Fruit fly (Drosophila melanogaster) whole organism: ENCODE results near the gene Vajk2.
A peak's percentile ranks its signal among the peaks of the same experiment; 100 is the strongest.

ENCODE experiments used
- CG8478 ChIP-seq: fragments of >200 bp; optimal IDR thresholded peaks from 2 replicates; lab custom pipeline; 2018; ENCODE audit warnings: inconsistent platforms
- Dll ChIP-seq: fragments of >200 bp; optimal IDR thresholded peaks from 2 replicates; lab custom pipeline; 2017
- EcR ChIP-seq, 2 experiments: fragments of >200 bp; optimal IDR thresholded peaks; 2 replicates each; lab custom pipeline; 2017; ENCODE audit warnings: missing biosample characterization in 2 of 2, missing genetic modification characterization in 2 of 2, missing genetic modification reagents in 2 of 2
- pan ChIP-seq: fragments of >200 bp; optimal IDR thresholded peaks from 2 replicates; lab custom pipeline; 2017
- psq ChIP-seq: fragments of >200 bp; optimal IDR thresholded peaks from 2 replicates; lab custom pipeline; 2017
- usp ChIP-seq: fragments of >200 bp; optimal IDR thresholded peaks from 2 replicates; lab custom pipeline; 2017; ENCODE audit warnings: missing biosample characterization, missing genetic modification characterization, mixed read lengths

Gene Vajk2

DNA sequence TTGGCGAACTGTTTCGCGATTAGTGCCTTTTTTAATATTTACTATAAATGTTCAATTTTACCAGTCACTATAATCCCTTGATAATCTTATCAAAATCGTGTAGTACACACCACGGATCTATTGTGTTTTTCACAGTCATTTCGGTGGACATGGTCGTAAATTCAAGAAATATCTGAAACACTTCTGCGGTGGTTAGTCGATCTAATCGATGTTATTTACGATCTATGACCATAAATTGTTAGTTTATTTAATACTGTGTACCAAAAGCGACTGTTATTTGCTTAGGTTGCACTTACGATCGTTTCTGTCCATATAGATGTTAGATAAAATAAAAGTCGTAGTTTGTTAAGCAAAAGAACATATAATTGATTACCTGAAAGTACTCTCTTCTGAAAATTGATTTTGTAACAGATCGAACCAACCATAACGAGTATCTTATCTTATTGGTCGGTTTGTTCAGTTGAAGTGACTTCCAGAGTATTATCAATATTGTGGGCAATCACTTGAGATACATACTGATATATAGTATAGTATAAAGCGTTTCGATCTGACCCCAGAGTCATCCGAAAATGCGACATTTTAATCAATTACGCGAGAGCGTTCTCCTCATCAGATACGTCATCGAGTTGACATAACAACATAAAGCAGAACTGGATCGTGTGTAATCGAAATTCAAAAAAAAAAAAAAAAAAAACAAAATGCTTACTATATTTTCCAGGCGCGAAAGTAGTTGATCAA, 28.5 kb downstream of the Vajk2 start:
- TF ChIP-seq EcR (GFP tag; optimal IDR thresholded peaks at IDR 0.05; lab: Kevin White, UChicago): no peak
- TF ChIP-seq usp: no peak
- TF ChIP-seq pan: no peak
- no peak for TF ChIP-seq CG8478 (lab: Kevin White, UChicago)
- no peak for TF ChIP-seq psq
- TF ChIP-seq Dll (lab: Kevin White, UChicago): no peak

DNA sequence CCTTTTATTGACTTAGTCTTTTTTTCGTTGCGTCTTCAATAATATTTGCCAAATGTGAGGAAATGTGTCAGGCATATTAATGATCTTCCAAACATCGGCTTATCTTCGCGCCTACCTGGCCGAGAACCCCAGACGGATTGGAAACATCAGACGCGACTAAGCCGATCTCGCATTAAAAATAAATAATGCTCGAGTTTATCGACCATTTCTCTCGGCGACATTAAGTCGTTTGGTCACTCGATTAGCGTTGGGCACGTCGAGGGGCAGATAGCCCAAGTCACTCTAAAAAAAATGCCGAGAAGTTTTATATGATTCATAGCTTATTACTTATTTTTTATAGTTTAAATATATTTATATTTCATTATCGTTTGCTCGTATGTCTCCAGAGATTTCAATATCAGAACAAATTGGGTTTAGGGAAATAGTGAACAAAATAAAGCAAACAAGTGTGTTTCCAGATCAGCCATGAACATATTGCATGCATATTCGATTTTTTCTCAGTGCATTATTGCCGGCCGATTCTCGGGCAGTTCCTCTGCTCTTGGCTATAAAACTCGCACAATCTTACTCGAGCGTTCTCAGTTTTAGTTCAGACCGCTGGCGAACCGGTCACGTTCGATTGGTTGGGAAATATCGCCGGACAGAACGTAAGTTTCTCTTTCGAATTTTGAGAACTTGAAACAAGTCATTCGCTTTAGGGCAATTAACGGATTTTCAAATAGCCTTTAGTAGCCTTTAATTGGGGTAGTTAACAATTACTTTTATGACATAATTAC, 29.2 kb downstream of the Vajk2 start, which contains the start of gene Ance:
Gene Ance (plus strand): TSS at position 574 of the 776 bp plus-strand sequence.
- TF ChIP-seq psq: no peak
- TF ChIP-seq Dll (lab: Kevin White, UChicago): no peak
- no peak for TF ChIP-seq usp
- no peak for TF ChIP-seq EcR (GFP tag; optimal IDR thresholded peaks at IDR 0.05; lab: Kevin White, UChicago)
- no peak for TF ChIP-seq pan
- no peak for TF ChIP-seq CG8478 (lab: Kevin White, UChicago)

DNA sequence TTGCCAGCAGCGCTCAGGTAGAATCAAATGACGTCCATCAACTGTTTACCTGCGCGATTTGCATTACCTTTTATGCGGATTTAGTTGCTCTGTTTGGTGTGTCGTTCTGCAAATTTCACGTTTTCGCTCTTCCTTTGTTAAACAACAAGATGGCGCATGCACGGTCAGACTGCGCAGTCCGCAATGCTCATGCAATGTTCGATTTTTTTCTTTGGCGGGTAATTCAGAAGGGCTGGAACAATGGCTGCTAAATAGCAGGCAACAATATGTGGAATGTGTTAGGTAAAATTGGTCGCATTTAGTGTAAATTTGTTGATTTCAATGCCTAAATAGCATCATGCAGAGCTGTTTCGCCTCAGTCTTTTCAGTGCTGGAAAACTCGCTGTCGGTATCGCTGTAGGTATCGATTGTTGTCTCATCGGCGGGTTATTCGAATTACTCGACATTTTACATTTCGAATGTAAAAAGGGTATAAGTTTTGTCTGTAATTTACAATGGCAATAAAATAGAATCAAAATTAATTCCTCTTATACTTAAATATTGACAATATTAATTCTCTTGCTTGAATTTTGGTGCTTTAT, 30.1 kb downstream of the Vajk2 start, which contains the start of gene Smg5:
Gene Smg5 (minus strand): TSS at position 331 of the 581 bp plus-strand sequence.
- TF ChIP-seq psq: no peak
- TF ChIP-seq usp: no peak
- no peak for TF ChIP-seq pan
- TF ChIP-seq CG8478 (lab: Kevin White, UChicago): no peak
- TF ChIP-seq EcR (GFP tag; optimal IDR thresholded peaks at IDR 0.05; lab: Kevin White, UChicago): no peak
- TF ChIP-seq Dll (lab: Kevin White, UChicago): no peak

DNA sequence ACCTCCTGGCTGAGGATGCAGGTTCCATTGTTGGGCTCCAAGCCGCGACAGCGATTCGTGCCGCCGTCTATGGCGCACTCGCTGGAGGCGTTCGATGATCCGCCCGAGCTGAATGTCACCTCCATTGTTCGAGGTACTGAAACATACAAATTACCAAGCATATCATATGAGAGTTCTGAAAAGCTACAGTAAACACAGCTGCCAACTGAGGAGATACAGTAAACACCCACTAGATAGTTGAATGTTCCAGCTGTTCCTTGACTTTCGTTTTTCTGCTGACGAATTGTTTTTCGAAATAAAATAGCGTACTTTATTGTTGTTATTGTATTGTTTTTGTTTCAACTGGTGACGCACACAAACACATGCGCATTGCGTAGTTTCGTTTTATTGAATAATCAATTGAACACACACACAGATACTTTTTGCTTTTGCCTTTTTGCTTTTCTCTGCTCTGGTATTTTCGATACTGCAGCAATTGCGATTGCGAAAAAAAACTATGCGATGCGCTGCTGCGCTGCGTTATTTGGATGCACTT, 30.6 kb downstream of the Vajk2 start:
- TF ChIP-seq EcR (GFP tag; optimal IDR thresholded peaks at IDR 0.05; lab: Kevin White, UChicago) (no peak), usp (no peak), pan (no peak), CG8478 (lab: Kevin White, UChicago) (no peak), psq (no peak), Dll (lab: Kevin White, UChicago) (no peak)

DNA sequence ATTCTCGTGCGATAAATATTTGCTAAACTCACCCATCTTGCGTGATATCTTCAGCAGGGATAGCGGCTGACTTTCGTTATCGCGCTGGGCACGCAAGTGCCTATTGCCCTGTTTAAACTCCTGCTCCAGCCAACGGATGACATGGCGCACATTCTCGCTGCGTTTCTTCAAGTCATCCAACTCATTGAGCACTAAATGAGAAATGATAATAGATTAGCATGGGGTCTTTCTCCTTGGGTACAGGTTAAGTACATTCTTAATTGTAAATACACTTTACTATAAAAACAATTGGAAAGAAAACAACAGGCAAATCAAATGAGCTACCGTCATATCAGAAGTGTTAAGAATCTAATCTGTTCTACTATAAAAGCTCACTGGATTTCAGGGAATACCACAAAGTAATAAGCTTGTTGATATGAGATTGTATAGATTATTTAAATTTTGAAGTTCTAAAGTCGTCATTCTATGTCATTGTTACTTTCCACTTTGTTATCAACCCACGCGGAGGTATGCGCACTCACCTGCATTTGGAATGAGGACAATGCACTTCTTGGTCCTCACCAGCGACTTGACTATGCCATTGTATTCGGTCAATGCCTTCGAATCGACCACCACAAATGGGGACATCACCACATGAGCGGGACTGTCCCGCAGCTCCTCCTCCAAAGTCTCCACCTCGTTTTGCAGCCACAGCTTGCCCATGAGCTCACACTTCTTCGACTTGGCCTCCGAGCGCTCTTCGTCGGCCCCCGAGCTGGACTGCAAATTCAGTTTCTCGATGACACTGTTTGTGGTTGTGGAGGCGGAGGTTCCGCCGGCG, 34.2 kb downstream of the Vajk2 start:
- TF ChIP-seq pan (no peak), Dll (lab: Kevin White, UChicago) (no peak), CG8478 (lab: Kevin White, UChicago) (no peak), usp (no peak), EcR (GFP tag; optimal IDR thresholded peaks at IDR 0.05; lab: Kevin White, UChicago) (no peak), psq (no peak)

DNA sequence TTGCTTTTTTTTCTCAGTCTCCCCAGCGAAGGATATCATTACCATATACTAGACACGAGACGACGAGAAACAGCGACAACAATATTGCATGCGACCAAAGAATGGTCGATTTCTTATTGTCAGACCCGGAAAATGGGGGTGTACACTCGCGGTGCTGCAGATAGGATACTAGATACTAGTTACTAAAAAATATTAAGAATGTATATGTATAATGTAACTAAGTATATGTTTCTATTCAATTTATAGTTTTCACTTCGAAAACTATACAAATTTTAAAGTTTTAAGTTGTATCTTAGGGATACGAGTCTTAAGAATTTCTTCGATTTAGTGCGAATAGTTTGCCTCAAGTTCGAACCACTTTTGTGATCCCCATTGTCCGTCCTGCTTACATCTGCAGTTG, 41.1 kb downstream of the Vajk2 start:
- TF ChIP-seq psq (no peak), EcR (GFP tag; optimal IDR thresholded peaks at IDR 0.05; lab: Kevin White, UChicago) (no peak), usp (no peak), CG8478 (lab: Kevin White, UChicago) (no peak), Dll (lab: Kevin White, UChicago) (no peak), pan (no peak)

DNA sequence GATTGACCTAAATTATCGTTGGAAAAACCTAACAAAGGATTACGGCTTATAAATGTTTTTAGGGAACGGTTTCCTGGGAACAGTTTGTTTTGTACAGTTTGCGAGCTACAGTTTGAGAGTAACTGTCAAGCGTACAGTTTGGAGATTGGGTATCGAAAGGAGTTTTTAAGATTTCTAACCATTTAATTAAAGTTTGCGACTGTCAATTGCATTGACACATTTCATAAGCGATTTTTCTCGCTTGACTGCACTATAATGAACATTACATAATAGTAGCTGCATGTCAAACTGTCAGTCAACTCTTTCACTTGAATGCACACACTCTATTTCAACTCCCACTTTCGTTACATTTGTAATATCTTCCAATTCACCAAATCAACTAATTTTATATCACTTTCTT, 41.7 kb downstream of the Vajk2 start:
- TF ChIP-seq CG8478 (lab: Kevin White, UChicago) (no peak), EcR (GFP tag; optimal IDR thresholded peaks at IDR 0.05; lab: Kevin White, UChicago) (no peak), pan (no peak), Dll (lab: Kevin White, UChicago) (no peak), psq (no peak), usp (no peak)

DNA sequence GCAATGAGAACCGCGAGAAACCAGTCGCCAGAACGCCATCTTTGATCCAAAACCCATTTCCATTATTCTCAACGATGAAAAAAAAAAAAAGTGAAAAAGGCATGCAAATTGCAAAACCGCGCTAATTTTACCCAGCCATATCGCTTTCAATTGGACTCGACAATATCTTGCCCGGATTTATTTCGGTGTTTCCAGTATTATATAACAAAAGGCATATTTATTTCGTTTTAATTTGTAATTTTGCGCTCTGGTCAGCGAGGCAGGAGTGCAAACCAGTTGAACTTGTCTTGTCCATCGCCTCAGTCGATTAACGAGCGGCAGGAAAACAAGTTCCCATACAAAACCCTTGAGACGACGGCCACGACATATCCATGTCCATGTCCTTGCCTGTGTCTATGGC, 44.6 kb downstream of the Vajk2 start:
- no peak for TF ChIP-seq psq
- TF ChIP-seq Dll (lab: Kevin White, UChicago): no peak
- TF ChIP-seq pan: no peak
- TF ChIP-seq EcR (GFP tag; optimal IDR thresholded peaks at IDR 0.05; lab: Kevin White, UChicago): no peak

DNA sequence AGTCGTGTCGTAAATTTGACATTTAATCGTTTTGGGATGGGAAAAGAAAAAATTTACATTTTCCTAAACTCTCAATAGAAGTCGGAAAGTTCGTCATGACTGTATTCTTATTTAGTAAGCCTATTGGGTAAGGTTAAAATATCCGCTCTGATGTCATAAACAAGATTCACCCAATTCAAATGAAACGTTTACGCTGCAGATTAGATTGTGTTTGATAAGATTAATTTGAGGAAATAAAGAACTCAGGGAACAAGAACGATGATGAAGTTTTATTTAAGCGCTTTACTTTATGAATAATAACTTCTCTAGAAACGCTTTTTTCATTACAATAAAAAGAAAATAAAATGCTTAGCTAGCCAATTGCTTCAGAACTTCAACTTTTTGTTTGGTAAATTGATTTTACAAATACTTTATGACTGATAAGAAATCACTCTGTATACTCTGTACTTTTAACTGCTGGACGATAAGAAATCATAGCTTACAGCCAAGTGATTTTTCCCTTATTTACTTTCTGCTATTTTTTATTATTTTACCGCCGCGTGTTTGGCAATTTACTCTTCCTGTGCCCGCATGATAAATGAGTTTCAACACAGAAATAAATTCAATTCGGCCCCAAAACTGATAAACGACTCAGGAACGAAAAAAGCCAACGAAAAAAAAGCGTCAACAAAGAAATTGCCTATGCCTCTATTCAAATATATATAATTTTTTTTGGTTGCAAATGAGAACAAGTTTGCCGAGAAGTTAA, 48.0 kb downstream of the Vajk2 start:
- no peak for TF ChIP-seq psq
- TF ChIP-seq EcR (GFP tag; optimal IDR thresholded peaks at IDR 0.05; lab: Kevin White, UChicago): no peak
- TF ChIP-seq Dll (lab: Kevin White, UChicago): no peak
- no peak for TF ChIP-seq pan
- no peak for TF ChIP-seq usp
- no peak for TF ChIP-seq CG8478 (lab: Kevin White, UChicago)

DNA sequence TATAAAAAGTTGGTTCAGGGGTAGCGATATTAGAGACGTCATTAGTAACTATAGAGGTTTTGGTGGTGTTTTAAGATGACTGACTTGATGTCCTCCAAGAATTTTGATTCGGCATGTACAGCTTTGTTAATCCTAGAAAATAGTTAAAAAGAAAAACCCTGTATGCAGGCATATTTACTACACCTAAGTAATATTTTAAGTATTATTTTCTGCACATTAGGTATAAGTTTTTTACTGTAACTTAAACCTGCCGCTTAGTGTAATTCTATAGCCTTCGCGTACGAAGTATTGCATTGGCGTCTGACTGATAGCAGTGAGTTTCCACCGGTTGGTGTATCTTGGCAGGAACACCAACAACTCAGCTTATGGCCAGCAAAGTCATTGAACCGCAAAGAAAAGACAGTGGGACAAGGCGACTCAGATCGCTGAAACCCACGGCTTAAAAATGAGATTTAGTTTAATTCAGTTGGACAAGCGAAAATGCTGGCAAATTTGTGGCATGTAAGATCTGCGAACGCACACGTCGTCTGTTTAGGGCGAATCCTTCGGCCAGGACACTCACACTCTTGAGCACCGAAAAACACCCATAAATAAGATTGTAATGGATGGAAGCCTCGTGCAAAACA, 49.7 kb downstream of the Vajk2 start:
- TF ChIP-seq EcR (GFP tag; optimal IDR thresholded peaks at IDR 0.05; lab: Kevin White, UChicago): peak; percentile 45 to 74
- no peak for TF ChIP-seq usp
